Worm (Caenorhabditis elegans): Measurements from ENCODE around the gene cdkl-1.

Gene cdkl-1

ce11 chrV:11133516-11133915, 34.8 kb downstream of the cdkl-1 start:
- no peak for TF ChIP-seq ztf-16 (tag; optimal IDR thresholded peaks at IDR 0.05)
- no peak for TF ChIP-seq ref-2 (tag; optimal IDR thresholded peaks at IDR 0.05)
- peak; percentile 15 for TF ChIP-seq hlh-8 (tag; optimal IDR thresholded peaks at IDR 0.05)
- TF ChIP-seq ahr-1 (tag; optimal IDR thresholded peaks at IDR 0.05), result no peak
- no peak for TF ChIP-seq pax-1 (tag; optimal IDR thresholded peaks at IDR 0.05)

DNA sequence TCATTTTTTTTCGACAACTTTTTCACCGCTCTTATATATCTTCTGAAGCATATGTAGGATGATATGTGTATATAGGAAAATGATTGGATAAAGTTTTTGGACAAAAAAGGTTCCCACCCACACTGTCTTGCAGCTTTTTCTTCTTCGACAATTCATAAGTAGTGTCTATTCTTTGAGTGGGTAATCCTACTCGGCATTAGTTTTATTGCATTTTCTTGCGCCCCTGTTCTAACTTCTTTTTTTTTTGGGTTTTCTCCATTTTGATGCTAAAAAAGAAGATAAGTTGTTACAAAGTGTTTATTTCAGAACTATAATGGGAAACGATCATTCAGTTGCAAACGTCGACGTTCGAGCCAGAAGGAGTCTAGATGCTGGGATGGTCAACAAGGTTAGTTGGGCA, 35.6 kb downstream of the cdkl-1 start, which contains the start of gene glb-3:
TSS of gene glb-3 (plus strand) at position 301 of the 400 bp plus-strand sequence.
- TF ChIP-seq lim-6 (tag; optimal IDR thresholded peaks at IDR 0.05) (no peak), lin-11 (tag; optimal IDR thresholded peaks at IDR 0.05) (no peak), pag-3 (tag; optimal IDR thresholded peaks at IDR 0.05; ENCODE audit: borderline replicate concordance) (no peak), npax-4 (tag; optimal IDR thresholded peaks at IDR 0.05) (no peak), rnt-1 (tag; optimal IDR thresholded peaks at IDR 0.05) (no peak), sdc-2 (tag; optimal IDR thresholded peaks at IDR 0.05) (no peak), syd-9 (tag; optimal IDR thresholded peaks at IDR 0.05) (no peak)

DNA sequence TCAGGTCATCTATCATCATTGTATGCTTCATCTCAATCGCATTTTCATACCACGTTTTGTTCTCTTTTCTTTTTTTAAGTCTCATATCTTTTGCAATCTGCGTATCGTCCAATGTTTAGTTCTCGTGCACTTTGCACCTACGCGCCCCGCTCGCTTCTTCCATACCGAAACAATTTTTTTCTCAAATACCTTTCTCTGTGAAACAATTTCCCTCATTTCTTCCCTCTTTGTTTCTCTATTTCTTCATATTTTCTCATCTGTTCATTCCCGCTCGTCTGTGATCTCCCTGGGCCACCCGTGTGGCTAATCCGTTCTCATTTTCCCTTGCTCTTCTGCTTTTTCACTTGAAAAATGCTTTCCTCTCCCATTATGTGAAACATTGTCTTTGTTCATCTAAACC, 41.6 kb downstream of the cdkl-1 start:
- peak; percentile 3 for TF ChIP-seq unc-42 (tag; optimal IDR thresholded peaks at IDR 0.05)
- no peak for TF ChIP-seq tbx-7 (tag; optimal IDR thresholded peaks at IDR 0.05)
- TF ChIP-seq hlh-8 (tag; optimal IDR thresholded peaks at IDR 0.05), result no peak
- no peak for TF ChIP-seq nfya-1 (tag; optimal IDR thresholded peaks at IDR 0.05)
- TF ChIP-seq ceh-18 (tag; optimal IDR thresholded peaks at IDR 0.05), result peak; percentile 60

ce11 chrV:11141179-11141578, 42.5 kb downstream of the cdkl-1 start, which contains the start of gene folt-1:
folt-1 (plus strand) TSS chrV:11141479.
- TF ChIP-seq fax-1 (tag; optimal IDR thresholded peaks at IDR 0.05), result no peak
- no peak for TF ChIP-seq ztf-16 (tag; optimal IDR thresholded peaks at IDR 0.05)
- TF ChIP-seq tbx-2 (tag; optimal IDR thresholded peaks at IDR 0.05), result no peak
- no peak for TF ChIP-seq pha-4 (tag; optimal IDR thresholded peaks at IDR 0.05)
- no peak for TF ChIP-seq pat-9 (tag; optimal IDR thresholded peaks at IDR 0.05)
- no peak for TF ChIP-seq ceh-24 (tag; optimal IDR thresholded peaks at IDR 0.05)
- no peak for TF ChIP-seq C38D4.7 (GFP tag; optimal IDR thresholded peaks at IDR 0.05)
- no peak for TF ChIP-seq unc-42 (tag; optimal IDR thresholded peaks at IDR 0.05)
- no peak for TF ChIP-seq unc-55 (GFP tag; optimal IDR thresholded peaks at IDR 0.05)
- no peak for TF ChIP-seq sdc-2 (tag; optimal IDR thresholded peaks at IDR 0.05)
- TF ChIP-seq tbx-7 (tag; optimal IDR thresholded peaks at IDR 0.05), result no peak
- no peak for TF ChIP-seq mec-3 (tag; optimal IDR thresholded peaks at IDR 0.05; ENCODE audit: borderline replicate concordance)
- TF ChIP-seq ceh-9 (tag; optimal IDR thresholded peaks at IDR 0.05), result no peak
- no peak for TF ChIP-seq K09A11.1 (tag; optimal IDR thresholded peaks at IDR 0.05; ENCODE audit: insufficient read depth)
- TF ChIP-seq ahr-1 (tag; optimal IDR thresholded peaks at IDR 0.05), result no peak
- no peak for TF ChIP-seq sox-4 (tag; optimal IDR thresholded peaks at IDR 0.05)

- TF ChIP-seq ceh-18 (tag; optimal IDR thresholded peaks at IDR 0.05) (no peak), K09A11.1 (tag; optimal IDR thresholded peaks at IDR 0.05; ENCODE audit: insufficient read depth) (no peak), unc-55 (GFP tag; optimal IDR thresholded peaks at IDR 0.05) (no peak), sox-4 (tag; optimal IDR thresholded peaks at IDR 0.05) (no peak), pag-3 (tag; optimal IDR thresholded peaks at IDR 0.05; ENCODE audit: borderline replicate concordance) (no peak), ztf-16 (tag; optimal IDR thresholded peaks at IDR 0.05) (no peak), fkh-6 (tag; optimal IDR thresholded peaks at IDR 0.05) (no peak), ama-1 (optimal IDR thresholded peaks at IDR 0.05) (no peak), pqm-1 (tag; optimal IDR thresholded peaks at IDR 0.05) (no peak), tbx-7 (tag; optimal IDR thresholded peaks at IDR 0.05) (no peak), pat-9 (tag; optimal IDR thresholded peaks at IDR 0.05) (no peak), ceh-30 (tag; optimal IDR thresholded peaks at IDR 0.05) (no peak), nhr-232 (tag; optimal IDR thresholded peaks at IDR 0.05) (no peak), ceh-24 (tag; optimal IDR thresholded peaks at IDR 0.05) (no peak), dmd-4 (tag; optimal IDR thresholded peaks at IDR 0.05; ENCODE audit: borderline replicate concordance) (no peak), ahr-1 (tag; optimal IDR thresholded peaks at IDR 0.05) (no peak), pros-1 (tag; optimal IDR thresholded peaks at IDR 0.05) (no peak), lin-11 (tag; optimal IDR thresholded peaks at IDR 0.05) (no peak)
Observed at ce11 chrV:11144694-11145093, 46.0 kb downstream of the cdkl-1 start, which contains the start of gene C06H2.7. C06H2.7 (minus strand) TSS chrV:11144794.
